Worm (Caenorhabditis elegans) whole organism, L3 larva: Measurements from ENCODE around the gene abch-1.

Source experiments
- R02D3.7 ChIP-seq: fragments of 150-350 bp; optimal IDR thresholded peaks from 2 replicates; lab custom pipeline; 2014; ENCODE audit warnings: missing biosample characterization, missing genetic modification characterization
- ZK546.5 ChIP-seq: sonication (generic microtip); optimal IDR thresholded peaks from 2 replicates; lab custom pipeline; 2017; ENCODE audit warnings: missing biosample characterization, missing genetic modification characterization
- aly-2 ChIP-seq: fragments of 150-350 bp; optimal IDR thresholded peaks from 2 replicates; lab custom pipeline; 2014; ENCODE audit warnings: missing biosample characterization, missing genetic modification characterization
- ama-1 ChIP-seq: fragments of 150-350 bp; optimal IDR thresholded peaks from 2 replicates; lab custom pipeline; 2018
- ceh-28 ChIP-seq: fragments of 150-350 bp; optimal IDR thresholded peaks from 2 replicates; lab custom pipeline; 2014; ENCODE audit warnings: missing biosample characterization, missing genetic modification reagents, missing genetic modification characterization
- ceh-9 ChIP-seq: sonication (generic microtip); optimal IDR thresholded peaks from 2 replicates; lab custom pipeline; 2018; ENCODE audit warnings: missing biosample characterization, missing genetic modification characterization
- daf-12 ChIP-seq: fragments of 150-350 bp; optimal IDR thresholded peaks from 2 replicates; lab custom pipeline; 2014; ENCODE audit warnings: missing biosample characterization, missing genetic modification reagents, missing genetic modification characterization
- egl-27 ChIP-seq: sonication (generic microtip); optimal IDR thresholded peaks from 4 replicates; lab custom pipeline; 2017; ENCODE audit warnings: missing biosample characterization, missing genetic modification reagents, missing genetic modification characterization
- egl-5 ChIP-seq: fragments of 150-350 bp; optimal IDR thresholded peaks from 2 replicates; lab custom pipeline; 2017; ENCODE audit warnings: missing biosample characterization, missing genetic modification reagents, missing genetic modification characterization, inconsistent platforms
- elt-2 ChIP-seq: sonication (generic microtip); optimal IDR thresholded peaks from 2 replicates; lab custom pipeline; 2016; ENCODE audit warnings: missing genetic modification reagents, mild to moderate bottlenecking, missing genetic modification characterization, missing compliant biosample characterization
- elt-3 ChIP-seq, 3 experiments: fragments of 150-350 bp in 1 of 3; sonication (generic microtip) in 2 of 3; optimal IDR thresholded peaks; 2 replicates in 2 of 3; 4 replicates in 1 of 3; lab custom pipeline; 2014 to 2017; ENCODE audit warnings: missing biosample characterization in 3 of 3, missing genetic modification characterization in 3 of 3
- eor-1 ChIP-seq, 2 experiments: fragments of 150-350 bp; optimal IDR thresholded peaks; 2 replicates each; lab custom pipeline; 2014 to 2018; ENCODE audit warnings: missing biosample characterization in 2 of 2, missing genetic modification characterization in 2 of 2
- fkh-10 ChIP-seq: sonication (generic microtip); optimal IDR thresholded peaks from 2 replicates; lab custom pipeline; 2017; ENCODE audit warnings: missing biosample characterization, missing genetic modification reagents, missing genetic modification characterization
- hmg-11 ChIP-seq: sonication (generic microtip); optimal IDR thresholded peaks from 2 replicates; lab custom pipeline; 2016; ENCODE audit warnings: missing genetic modification characterization, missing compliant biosample characterization
- jun-1 ChIP-seq: fragments of 150-350 bp; optimal IDR thresholded peaks from 2 replicates; lab custom pipeline; 2014; ENCODE audit warnings: missing biosample characterization, missing genetic modification reagents, missing genetic modification characterization
- lin-39 ChIP-seq: fragments of 150-350 bp; optimal IDR thresholded peaks from 2 replicates; lab custom pipeline; 2018; ENCODE audit warnings: missing biosample characterization, missing genetic modification reagents, missing genetic modification characterization
- lsy-12 ChIP-seq: sonication (generic microtip); optimal IDR thresholded peaks from 2 replicates; lab custom pipeline; 2016; ENCODE audit warnings: mild to moderate bottlenecking, missing genetic modification characterization, missing compliant biosample characterization
- nfya-1 ChIP-seq: sonication (generic microtip); optimal IDR thresholded peaks from 2 replicates; lab custom pipeline; 2017; ENCODE audit warnings: missing genetic modification characterization, mild to moderate bottlenecking, missing compliant biosample characterization, antibody characterized with exemption, moderate library complexity; ENCODE audit not compliant: insufficient read depth
- nhr-11 ChIP-seq: fragments of 150-350 bp; optimal IDR thresholded peaks from 2 replicates; lab custom pipeline; 2014; ENCODE audit warnings: missing biosample characterization, missing genetic modification characterization
- nhr-23 ChIP-seq: fragments of 150-350 bp; optimal IDR thresholded peaks from 2 replicates; lab custom pipeline; 2014; ENCODE audit warnings: missing biosample characterization, missing genetic modification reagents, missing genetic modification characterization
- nhr-237 ChIP-seq: fragments of 150-350 bp; optimal IDR thresholded peaks from 2 replicates; lab custom pipeline; 2014; ENCODE audit warnings: missing biosample characterization, missing genetic modification characterization
- nhr-28 ChIP-seq: fragments of 150-350 bp; optimal IDR thresholded peaks from 2 replicates; lab custom pipeline; 2014; ENCODE audit warnings: missing biosample characterization, missing genetic modification characterization
- nhr-43 ChIP-seq: sonication (generic microtip); optimal IDR thresholded peaks from 2 replicates; lab custom pipeline; 2016; ENCODE audit warnings: mild to moderate bottlenecking, missing genetic modification characterization, missing compliant biosample characterization; ENCODE audit not compliant: poor library complexity, severe bottlenecking
- nhr-76 ChIP-seq: fragments of 150-350 bp; sonication (generic microtip); optimal IDR thresholded peaks from 5 replicates; lab custom pipeline; 2014; ENCODE audit warnings: missing biosample characterization, missing genetic modification characterization
- pha-4 ChIP-seq: fragments of 150-350 bp; optimal IDR thresholded peaks from 2 replicates; lab custom pipeline; 2014; ENCODE audit warnings: missing biosample characterization, missing genetic modification reagents, missing genetic modification characterization
- sea-2 ChIP-seq: fragments of 150-350 bp; sonication (generic microtip); optimal IDR thresholded peaks from 4 replicates; lab custom pipeline; 2014; ENCODE audit warnings: missing biosample characterization, missing genetic modification reagents, missing genetic modification characterization
- snpc-4 ChIP-seq: fragments of 150-350 bp; optimal IDR thresholded peaks from 2 replicates; lab custom pipeline; 2014; ENCODE audit warnings: missing biosample characterization, missing genetic modification characterization
- tbx-2 ChIP-seq: sonication (generic microtip); optimal IDR thresholded peaks from 2 replicates; lab custom pipeline; 2016; ENCODE audit warnings: mild to moderate bottlenecking, missing genetic modification characterization, missing compliant biosample characterization
- zag-1 ChIP-seq: fragments of 150-350 bp; optimal IDR thresholded peaks from 2 replicates; lab custom pipeline; 2014; ENCODE audit warnings: missing biosample characterization, missing genetic modification characterization
- ztf-4 ChIP-seq: fragments of 150-350 bp; optimal IDR thresholded peaks from 2 replicates; lab custom pipeline; 2014; ENCODE audit warnings: missing biosample characterization, missing genetic modification characterization

abch-1 gene

DNA sequence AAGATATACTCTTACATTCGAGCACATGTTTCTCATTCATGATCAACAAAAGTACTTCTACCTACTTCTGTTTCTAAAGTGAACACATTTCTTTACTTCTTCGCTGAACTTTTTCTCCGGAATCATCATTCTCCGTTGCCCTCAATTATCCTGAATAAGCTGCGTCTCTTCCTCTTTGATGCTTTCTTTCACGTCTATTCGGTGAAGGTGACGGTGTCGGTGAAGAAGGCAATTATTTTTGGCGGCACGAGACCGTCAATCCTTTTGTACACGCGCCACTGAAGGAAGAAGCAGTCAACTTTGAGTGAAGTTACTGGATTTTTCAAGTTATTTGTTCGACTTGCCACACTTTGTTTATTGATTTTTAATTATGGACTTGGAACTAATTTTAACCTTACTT lies at the start of gene abch-1:
abch-1 (minus strand) TSS at position 101 of the 400 bp plus-strand sequence.
- TF ChIP-seq elt-3 (tag; optimal IDR thresholded peaks at IDR 0.05; lab: Kevin White, UChicago) (no peak), nhr-11 (tag; lab: Kevin White, UChicago) (no peak), tbx-2 (tag; lab: Kevin White, UChicago) (no peak), nhr-23 (no peak), egl-5 (tag; lab: Kevin White, UChicago) (no peak), nhr-76 (tag; lab: Kevin White, UChicago) (no peak), nhr-43 (tag; lab: Kevin White, UChicago) (no peak), ceh-9 (no peak), ama-1 (lab: Kevin White, UChicago) (no peak), sea-2 (GFP tag; lab: Kevin White, UChicago) (no peak), hmg-11 (tag; lab: Kevin White, UChicago) (no peak), zag-1 (no peak)

ce11 chrII:6578378-6578777 lies 47.0 kb upstream of the abch-1 start, which contains the start of gene sra-31:
TSS of gene sra-31 (minus strand) at chrII:6578478.
- TF ChIP-seq egl-27 (tag; lab: Kevin White, UChicago) (no peak), snpc-4 (no peak), nhr-28 (tag; lab: Kevin White, UChicago) (no peak), aly-2 (tag; lab: Kevin White, UChicago) (no peak), ceh-28 (tag; lab: Kevin White, UChicago) (no peak), ZK546.5 (tag; lab: Kevin White, UChicago) (no peak), ztf-4 (no peak), eor-1 (tag; optimal IDR thresholded peaks at IDR 0.05; lab: Kevin White, UChicago) (no peak)

DNA sequence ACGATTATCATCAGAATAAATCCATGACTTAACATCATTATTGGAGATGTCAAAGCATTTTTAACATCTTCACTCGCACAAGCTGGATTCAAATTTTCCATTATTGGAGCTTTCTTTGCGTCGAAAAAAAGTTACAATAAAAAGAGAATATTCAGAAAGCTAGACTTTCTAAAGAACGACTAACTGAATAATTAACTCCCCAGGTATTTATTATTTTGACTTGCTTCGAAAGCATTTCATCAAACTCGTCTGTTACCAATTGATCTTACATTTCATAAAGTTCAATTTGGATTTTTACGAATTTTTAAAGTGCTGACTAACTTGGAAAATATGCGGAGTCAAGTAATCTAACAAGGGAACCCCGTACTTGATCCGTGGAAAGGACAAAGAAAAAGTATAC lies 44.2 kb upstream of the abch-1 start, which contains the start of gene sra-29:
sra-29 (minus strand) TSS at position 101 of the 400 bp plus-strand sequence.
- TF ChIP-seq tbx-2 (tag; lab: Kevin White, UChicago) = no peak

DNA sequence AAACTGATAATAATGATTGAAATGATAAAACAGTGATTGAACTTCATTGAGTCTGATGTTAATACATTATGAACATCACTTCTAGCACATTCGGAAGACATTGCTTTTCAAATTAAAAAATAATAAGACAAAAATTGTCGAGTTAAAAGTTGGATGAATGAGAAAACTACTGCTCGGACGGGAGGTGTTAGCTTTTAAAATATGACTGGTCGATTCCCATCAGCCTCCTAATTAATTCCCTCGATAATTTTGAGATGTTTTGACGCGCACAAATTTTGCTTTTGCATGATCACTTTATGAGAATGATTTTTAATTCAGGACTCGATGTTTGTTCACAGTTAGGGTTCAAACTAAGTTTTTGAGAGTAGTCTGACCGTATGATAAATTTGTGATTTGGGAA lies 42.2 kb upstream of the abch-1 start, which contains the start of gene sra-28:
sra-28 (minus strand) TSS at position 101 of the 400 bp plus-strand sequence.
- no peak for TF ChIP-seq zag-1

- TF ChIP-seq ZK546.5 (tag; lab: Kevin White, UChicago) (no peak), tbx-2 (tag; lab: Kevin White, UChicago) (no peak), ama-1 (lab: Kevin White, UChicago) (no peak), nhr-43 (tag; lab: Kevin White, UChicago) (no peak), nhr-237 (tag; lab: Kevin White, UChicago) (no peak), nhr-11 (tag; lab: Kevin White, UChicago) (no peak)
Measured at ce11 chrII:6568707-6569106, 37.3 kb upstream of the abch-1 start, which contains the start of gene sra-27. TSS of gene sra-27 (plus strand) at chrII:6569007.

DNA sequence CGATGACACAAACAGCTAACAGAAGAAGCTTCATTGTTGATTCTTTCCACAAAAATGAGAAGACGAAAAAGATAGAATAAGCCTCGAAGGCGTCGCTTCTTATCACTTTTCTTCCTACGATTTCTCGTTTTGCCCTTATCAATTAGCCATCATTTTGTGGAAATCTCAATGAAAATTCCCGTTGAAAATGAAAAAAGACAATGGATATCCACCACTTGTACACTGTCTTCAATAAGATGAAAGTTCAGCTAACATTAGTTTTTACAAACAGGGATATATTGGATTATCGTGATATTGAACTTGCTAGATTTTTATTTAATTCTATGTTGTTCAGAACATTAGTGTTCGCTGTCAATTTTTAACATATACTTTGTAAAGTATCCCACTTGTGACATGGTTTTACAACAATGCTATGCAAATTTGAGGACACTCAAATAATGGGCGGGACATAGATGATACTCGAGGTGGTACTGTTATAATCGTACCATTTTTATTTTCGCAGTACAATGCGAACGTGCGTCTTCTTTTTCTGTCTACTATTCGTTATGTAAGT lies 35.3 kb upstream of the abch-1 start, which contains the start of the genes F18C5.5 and F18C5.9:
F18C5.5 (minus strand) TSS at position 101 of the 553 bp plus-strand sequence.
F18C5.9 (plus strand) TSS at position 503 of the 553 bp plus-strand sequence.
- TF ChIP-seq nhr-23 (no peak), ceh-9 (no peak), jun-1 (no peak), nhr-43 (tag; lab: Kevin White, UChicago) (no peak)

ce11 chrII:6565077-6565476 lies 33.6 kb upstream of the abch-1 start, which contains the start of gene mpz-3:
TSS of gene mpz-3 (minus strand) at chrII:6565396.
- TF ChIP-seq daf-12 (tag; lab: Kevin White, UChicago) (no peak), elt-2 (peak; percentile 17), R02D3.7 (tag; lab: Kevin White, UChicago) (no peak), hmg-11 (tag; lab: Kevin White, UChicago) (no peak), nhr-43 (tag; lab: Kevin White, UChicago) (peak; percentile 56), tbx-2 (tag; lab: Kevin White, UChicago) (peak; percentile 8), ztf-4 (no peak), fkh-10 (no peak), ama-1 (lab: Kevin White, UChicago) (peak; percentile 23), lsy-12 (tag; lab: Kevin White, UChicago) (peak; percentile 42), aly-2 (tag; lab: Kevin White, UChicago) (no peak), nfya-1 (tag; lab: Kevin White, UChicago) (peak; percentile 9), lin-39 (tag; lab: Kevin White, UChicago) (peak; percentile 73), pha-4 (tag; lab: Kevin White, UChicago) (peak; percentile 56)
